Worm (Caenorhabditis elegans) whole organism, L3 larva: ENCODE measurements around the gene wdfy-2.

Experiments used
- R02D3.7 ChIP-seq: fragments of 150-350 bp; optimal IDR thresholded peaks from 2 replicates; lab custom pipeline; 2014; ENCODE audit warnings: missing biosample characterization, missing genetic modification characterization
- ceh-82 ChIP-seq: fragments of 150-350 bp; optimal IDR thresholded peaks from 2 replicates; lab custom pipeline; 2014; ENCODE audit warnings: missing biosample characterization, missing genetic modification characterization
- lin-15B ChIP-seq: fragments of 150-350 bp; optimal IDR thresholded peaks from 2 replicates; lab custom pipeline; 2014; ENCODE audit warnings: missing biosample characterization, missing genetic modification characterization
- nhr-28 ChIP-seq: fragments of 150-350 bp; optimal IDR thresholded peaks from 2 replicates; lab custom pipeline; 2014; ENCODE audit warnings: missing biosample characterization, missing genetic modification characterization
- pha-4 ChIP-seq: fragments of 150-350 bp; optimal IDR thresholded peaks from 2 replicates; lab custom pipeline; 2014; ENCODE audit warnings: missing biosample characterization, missing genetic modification reagents, missing genetic modification characterization

DNA sequence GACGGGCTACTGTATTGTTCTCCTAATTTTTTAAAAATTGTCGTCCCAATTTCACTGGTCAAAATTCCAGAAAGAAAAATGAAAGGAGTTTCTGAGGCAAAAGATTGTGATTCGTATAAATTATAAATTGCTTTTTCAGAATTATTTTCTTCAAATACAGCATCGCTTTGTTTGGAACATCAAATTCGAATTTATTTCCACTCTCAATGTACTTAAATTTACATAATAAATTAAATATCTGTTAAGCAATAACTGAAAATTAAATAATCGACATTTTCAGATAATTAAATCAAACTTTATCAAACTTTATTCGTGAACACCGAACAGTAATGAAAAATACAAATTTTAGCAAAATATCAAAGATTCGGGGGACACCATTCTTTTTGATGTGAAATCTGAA lies 44.9 kb upstream of the wdfy-2 start:
- TF ChIP-seq ceh-82 (tag; lab: Kevin White, UChicago): no peak
- TF ChIP-seq pha-4 (tag; lab: Kevin White, UChicago): no peak
- no peak for TF ChIP-seq R02D3.7 (tag; lab: Kevin White, UChicago)
- no peak for TF ChIP-seq lin-15B (tag; lab: Kevin White, UChicago)
- no peak for TF ChIP-seq nhr-28 (tag; lab: Kevin White, UChicago)
